Worm (Caenorhabditis elegans): ENCODE data around the gene DH11.5.

DH11.5 gene

ce11 chrII:7946830-7947425, 29.5 kb upstream of the DH11.5 start, which contains the start of gene ZK669.5:
Gene ZK669.5, minus strand, starts transcription at chrII:7946880.
- TF ChIP-seq sma-9 (GFP tag; optimal IDR thresholded peaks at IDR 0.05) (peak; percentile 45), sma-9 (tag; optimal IDR thresholded peaks at IDR 0.05) (no peak), nhr-25 (tag; optimal IDR thresholded peaks at IDR 0.05) (peak; percentile 55), crh-2 (tag; optimal IDR thresholded peaks at IDR 0.05) (peak; percentile 54), R02D3.7 (tag; optimal IDR thresholded peaks at IDR 0.05) (no peak)

ce11 chrII:7948278-7948677, 28.1 kb upstream of the DH11.5 start:
- TF ChIP-seq F13H6.1 (tag; optimal IDR thresholded peaks at IDR 0.05) (no peak), ztf-11 (tag; optimal IDR thresholded peaks at IDR 0.05) (no peak), nhr-23 (tag; optimal IDR thresholded peaks at IDR 0.05) (no peak), gmeb-1 (tag; optimal IDR thresholded peaks at IDR 0.05) (no peak), ama-1 (optimal IDR thresholded peaks at IDR 0.05) (no peak), mdl-1 (tag; optimal IDR thresholded peaks at IDR 0.05) (no peak), peb-1 (tag; optimal IDR thresholded peaks at IDR 0.05) (no peak), nhr-129 (tag; optimal IDR thresholded peaks at IDR 0.05) (no peak), blmp-1 (tag; optimal IDR thresholded peaks at IDR 0.05; ENCODE audit: insufficient read depth) (no peak), elt-1 (tag; optimal IDR thresholded peaks at IDR 0.05) (no peak)

ce11 chrII:7955548-7955947, 20.9 kb upstream of the DH11.5 start:
- TF ChIP-seq unc-55 (GFP tag; optimal IDR thresholded peaks at IDR 0.05) = peak; percentile 46
- no peak for TF ChIP-seq R02D3.7 (tag; optimal IDR thresholded peaks at IDR 0.05)
- TF ChIP-seq unc-39 (tag; optimal IDR thresholded peaks at IDR 0.05) = no peak
- TF ChIP-seq nhr-11 (tag; optimal IDR thresholded peaks at IDR 0.05) = no peak

- TF ChIP-seq lin-13 (GFP tag; optimal IDR thresholded peaks at IDR 0.05) = no peak
- TF ChIP-seq nhr-21 (tag; optimal IDR thresholded peaks at IDR 0.05) = no peak
- TF ChIP-seq ama-1 (optimal IDR thresholded peaks at IDR 0.05) = no peak
- no peak for TF ChIP-seq elt-3 (tag; optimal IDR thresholded peaks at IDR 0.05)
- no peak for TF ChIP-seq lin-11 (tag; optimal IDR thresholded peaks at IDR 0.05)
- no peak for TF ChIP-seq sma-9 (GFP tag; optimal IDR thresholded peaks at IDR 0.05)
- no peak for TF ChIP-seq sma-9 (tag; optimal IDR thresholded peaks at IDR 0.05)
- no peak for TF ChIP-seq skn-1 (tag; optimal IDR thresholded peaks at IDR 0.05)
- no peak for TF ChIP-seq nhr-77 (tag; optimal IDR thresholded peaks at IDR 0.05)
Measured at ce11 chrII:7958544-7958943, 17.9 kb upstream of the DH11.5 start, which contains the start of gene C04H4.1. Gene C04H4.1, plus strand, starts transcription at chrII:7958844.

ce11 chrII:7962181-7962580, 14.2 kb upstream of the DH11.5 start:
- TF ChIP-seq lin-13 (GFP tag; optimal IDR thresholded peaks at IDR 0.05) = no peak
- TF ChIP-seq nhr-25 (tag; optimal IDR thresholded peaks at IDR 0.05) = no peak
- no peak for TF ChIP-seq zag-1 (tag; optimal IDR thresholded peaks at IDR 0.05)
- TF ChIP-seq unc-55 (GFP tag; optimal IDR thresholded peaks at IDR 0.05) = no peak
- no peak for TF ChIP-seq nhr-129 (tag; optimal IDR thresholded peaks at IDR 0.05)
- TF ChIP-seq crh-2 (tag; optimal IDR thresholded peaks at IDR 0.05) = no peak
- no peak for TF ChIP-seq ztf-4 (tag; optimal IDR thresholded peaks at IDR 0.05)
- TF ChIP-seq egl-27 (tag; optimal IDR thresholded peaks at IDR 0.05) = no peak
- no peak for TF ChIP-seq gmeb-1 (tag; optimal IDR thresholded peaks at IDR 0.05)
- TF ChIP-seq peb-1 (tag; optimal IDR thresholded peaks at IDR 0.05) = no peak
- TF ChIP-seq F13H6.1 (tag; optimal IDR thresholded peaks at IDR 0.05) = no peak
- no peak for TF ChIP-seq blmp-1 (tag; optimal IDR thresholded peaks at IDR 0.05; ENCODE audit: insufficient read depth)
- TF ChIP-seq ZK546.5 (tag; optimal IDR thresholded peaks at IDR 0.05) = no peak

ce11 chrII:7968393-7968792, 8.0 kb upstream of the DH11.5 start:
- TF ChIP-seq snpc-4 (tag; optimal IDR thresholded peaks at IDR 0.05) (no peak), C34F6.9 (tag; optimal IDR thresholded peaks at IDR 0.05) (peak; percentile 8)

ce11 chrII:7974189-7974823, 2.1 kb upstream of the DH11.5 start:
- TF ChIP-seq mab-5 (tag; optimal IDR thresholded peaks at IDR 0.05) (no peak), unc-55 (GFP tag; optimal IDR thresholded peaks at IDR 0.05) (peak; percentile 7)

All from whole organism, L2 larva.